Fruit fly (Drosophila melanogaster) whole organism: ENCODE results near the gene CG31689.

Source experiments
- CG8478 ChIP-seq: fragments of >200 bp; optimal IDR thresholded peaks from 2 replicates; lab custom pipeline; 2018; ENCODE audit warnings: inconsistent platforms
- Dll ChIP-seq: fragments of >200 bp; optimal IDR thresholded peaks from 2 replicates; lab custom pipeline; 2017
- EcR ChIP-seq, 2 experiments: fragments of >200 bp; optimal IDR thresholded peaks; 2 replicates each; lab custom pipeline; 2017; ENCODE audit warnings: missing biosample characterization in 2 of 2, missing genetic modification characterization in 2 of 2, missing genetic modification reagents in 2 of 2
- pan ChIP-seq: fragments of >200 bp; optimal IDR thresholded peaks from 2 replicates; lab custom pipeline; 2017
- psq ChIP-seq: fragments of >200 bp; optimal IDR thresholded peaks from 2 replicates; lab custom pipeline; 2017
- usp ChIP-seq: fragments of >200 bp; optimal IDR thresholded peaks from 2 replicates; lab custom pipeline; 2017; ENCODE audit warnings: missing biosample characterization, missing genetic modification characterization, mixed read lengths

Gene CG31689

DNA sequence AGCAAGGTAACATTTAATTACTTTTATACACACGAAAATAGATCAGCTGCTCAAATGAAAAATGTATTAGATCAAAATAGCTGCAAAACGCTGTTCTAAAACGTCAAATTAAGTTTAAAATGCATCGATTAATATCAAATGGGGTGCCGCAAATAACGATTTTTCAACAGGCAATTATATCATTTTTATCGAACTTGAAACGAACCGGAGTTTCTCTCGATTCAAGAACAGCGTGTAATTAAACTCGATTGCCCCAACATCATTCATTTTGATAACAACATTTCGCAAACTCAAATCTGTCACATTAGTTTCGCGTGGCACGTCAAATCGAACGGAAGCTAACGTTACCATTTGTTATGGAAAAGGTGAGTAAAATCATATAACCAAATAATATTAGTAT lies at the start of gene CG31689:
TSS of gene CG31689 (plus strand) at position 301 of the 400 bp plus-strand sequence.
- TF ChIP-seq Dll (lab: Kevin White, UChicago) (no peak), EcR (GFP tag; optimal IDR thresholded peaks at IDR 0.05; lab: Kevin White, UChicago) (no peak), psq (lab: Kevin White, UChicago) (no peak), pan (lab: Kevin White, UChicago) (no peak), CG8478 (no peak), usp (GFP tag; lab: Kevin White, UChicago) (no peak)

DNA sequence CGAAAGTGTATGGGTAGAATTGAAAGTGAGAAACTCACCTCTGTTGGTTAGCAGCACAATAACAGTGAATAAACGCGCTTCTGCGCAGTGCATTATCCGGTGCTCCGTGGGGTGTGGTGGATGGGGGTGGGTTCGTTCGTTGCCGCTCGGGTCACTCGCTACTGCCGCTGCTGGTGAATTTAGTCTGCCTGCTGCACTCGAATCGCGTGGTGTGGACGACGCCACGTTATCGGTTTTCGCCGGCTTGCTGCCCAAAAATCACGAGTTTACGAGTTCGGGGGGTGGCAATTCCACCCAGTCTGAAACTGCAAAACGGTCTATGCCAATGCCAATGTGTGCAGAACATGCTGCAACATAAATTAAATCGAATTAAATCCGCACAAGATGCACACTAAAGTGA lies 47.9 kb upstream of the CG31689 start, which contains the start of gene Tmtc1:
TSS of gene Tmtc1 (plus strand) at position 182 of the 400 bp plus-strand sequence.
- TF ChIP-seq EcR (GFP tag; optimal IDR thresholded peaks at IDR 0.05; lab: Kevin White, UChicago) (no peak), CG8478 (no peak), Dll (lab: Kevin White, UChicago) (no peak), usp (GFP tag; lab: Kevin White, UChicago) (no peak), psq (lab: Kevin White, UChicago) (no peak), pan (lab: Kevin White, UChicago) (no peak)

DNA sequence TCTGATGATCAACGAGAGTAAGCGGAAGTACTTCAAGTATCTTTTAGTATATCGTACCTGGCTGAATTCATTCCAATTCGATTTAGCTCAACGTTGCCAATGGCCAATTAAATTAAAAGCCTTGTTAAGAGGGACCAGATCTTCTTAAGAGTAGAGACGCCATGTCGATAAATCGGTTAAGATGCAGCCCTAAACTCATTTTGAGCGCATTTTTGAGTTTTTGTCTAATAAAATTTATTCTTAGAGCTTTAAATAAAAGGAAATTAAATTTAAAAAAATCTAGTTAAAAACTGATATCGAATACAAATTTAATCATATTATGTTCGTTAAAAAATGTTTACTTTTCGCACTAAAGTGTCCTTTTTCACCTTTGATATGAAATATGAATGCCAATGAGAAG lies 29.1 kb upstream of the CG31689 start, which contains the start of gene Trf5:
TSS of gene Trf5 (minus strand) at position 101 of the 400 bp plus-strand sequence.
- TF ChIP-seq usp (GFP tag; lab: Kevin White, UChicago) (no peak), CG8478 (no peak), psq (lab: Kevin White, UChicago) (no peak), EcR (GFP tag; optimal IDR thresholded peaks at IDR 0.05; lab: Kevin White, UChicago) (no peak), pan (lab: Kevin White, UChicago) (no peak), Dll (lab: Kevin White, UChicago) (no peak)

DNA sequence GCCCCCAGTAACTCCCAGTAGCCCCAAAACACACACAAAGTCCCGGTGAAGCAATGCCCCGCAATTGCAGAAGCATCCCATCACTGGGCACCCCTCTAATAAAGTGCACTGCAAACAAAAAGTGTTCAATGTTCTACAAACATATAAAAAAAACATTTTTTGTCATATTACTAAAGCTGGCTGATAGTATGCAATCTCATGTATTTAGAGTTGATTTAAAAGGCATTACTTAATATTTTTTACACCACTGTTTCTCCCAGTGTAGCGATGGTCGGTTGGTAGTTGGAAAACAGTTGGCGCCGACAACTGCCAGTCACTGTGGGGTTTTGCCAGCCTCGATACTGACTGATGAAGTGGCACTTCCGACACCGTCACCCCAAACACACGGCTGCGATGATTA lies 5.1 kb upstream of the CG31689 start:
- TF ChIP-seq EcR (GFP tag; optimal IDR thresholded peaks at IDR 0.05; lab: Kevin White, UChicago) (no peak), pan (lab: Kevin White, UChicago) (no peak), usp (GFP tag; lab: Kevin White, UChicago) (no peak), CG8478 (no peak), Dll (lab: Kevin White, UChicago) (no peak), psq (lab: Kevin White, UChicago) (no peak)

DNA sequence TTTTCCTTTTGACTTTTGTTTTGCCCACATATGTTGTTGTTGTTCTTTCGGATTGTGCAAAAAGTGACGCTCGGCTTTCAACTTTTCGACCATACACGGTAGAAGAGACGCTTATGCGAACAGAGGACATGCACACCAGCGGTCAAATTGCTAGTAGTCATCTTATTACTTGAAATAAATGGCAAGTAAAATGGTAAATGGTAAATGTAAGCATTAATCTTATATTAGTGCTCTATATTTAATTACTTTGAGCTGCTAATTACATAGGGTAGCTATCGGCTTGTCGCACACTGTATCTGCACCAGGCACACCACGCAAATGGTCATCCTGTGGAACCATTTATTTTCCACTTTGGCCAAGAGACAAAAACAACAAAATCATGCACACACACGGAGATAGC lies 4.2 kb upstream of the CG31689 start:
- TF ChIP-seq pan (lab: Kevin White, UChicago) (no peak), usp (GFP tag; lab: Kevin White, UChicago) (no peak), psq (lab: Kevin White, UChicago) (no peak), CG8478 (no peak), Dll (lab: Kevin White, UChicago) (no peak), EcR (GFP tag; optimal IDR thresholded peaks at IDR 0.05; lab: Kevin White, UChicago) (no peak)

DNA sequence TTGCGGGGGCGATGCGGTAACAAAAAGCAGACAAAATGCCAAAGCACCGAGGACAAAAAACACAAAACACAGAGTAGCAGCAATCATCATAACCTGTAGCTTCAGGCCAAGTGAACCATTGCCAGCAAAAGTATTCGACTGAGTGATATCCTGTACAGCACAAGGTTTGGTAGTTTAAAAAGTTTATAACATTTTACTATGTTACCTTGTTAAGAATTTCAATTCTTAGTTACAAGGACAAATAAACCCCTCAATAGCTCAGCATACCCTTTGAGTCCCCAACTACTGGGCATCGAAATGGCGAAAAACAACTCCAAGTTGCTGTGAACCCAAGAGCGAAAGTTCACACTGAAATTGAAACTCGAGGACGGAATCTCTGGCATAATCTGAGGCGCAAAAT lies 2.4 kb upstream of the CG31689 start:
- no peak for TF ChIP-seq Dll (lab: Kevin White, UChicago)
- TF ChIP-seq usp (GFP tag; lab: Kevin White, UChicago), result no peak
- TF ChIP-seq pan (lab: Kevin White, UChicago), result no peak
- no peak for TF ChIP-seq EcR (GFP tag; optimal IDR thresholded peaks at IDR 0.05; lab: Kevin White, UChicago)
- no peak for TF ChIP-seq CG8478
- TF ChIP-seq psq (lab: Kevin White, UChicago), result no peak

DNA sequence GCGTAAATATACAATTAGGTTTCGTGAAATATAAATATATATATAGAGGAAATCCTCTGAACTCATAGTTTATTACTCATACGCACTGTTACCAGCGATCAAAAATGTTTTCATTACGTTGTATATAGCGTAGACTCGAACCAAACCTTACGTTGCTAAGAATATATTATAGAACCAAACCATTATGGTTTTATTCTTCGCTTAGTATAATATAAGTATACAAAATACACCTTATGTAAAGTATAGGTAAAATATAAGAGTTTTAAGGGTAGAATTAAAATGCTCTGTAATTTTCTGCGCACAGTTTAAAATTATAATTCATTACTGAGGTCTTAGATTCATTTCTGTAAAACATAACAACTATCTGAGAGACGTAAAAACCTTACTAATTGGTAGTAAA lies 1.0 kb upstream of the CG31689 start:
- no peak for TF ChIP-seq Dll (lab: Kevin White, UChicago)
- no peak for TF ChIP-seq psq (lab: Kevin White, UChicago)
- no peak for TF ChIP-seq pan (lab: Kevin White, UChicago)
- no peak for TF ChIP-seq usp (GFP tag; lab: Kevin White, UChicago)
- TF ChIP-seq CG8478, result no peak
- TF ChIP-seq EcR (GFP tag; optimal IDR thresholded peaks at IDR 0.05; lab: Kevin White, UChicago), result no peak

DNA sequence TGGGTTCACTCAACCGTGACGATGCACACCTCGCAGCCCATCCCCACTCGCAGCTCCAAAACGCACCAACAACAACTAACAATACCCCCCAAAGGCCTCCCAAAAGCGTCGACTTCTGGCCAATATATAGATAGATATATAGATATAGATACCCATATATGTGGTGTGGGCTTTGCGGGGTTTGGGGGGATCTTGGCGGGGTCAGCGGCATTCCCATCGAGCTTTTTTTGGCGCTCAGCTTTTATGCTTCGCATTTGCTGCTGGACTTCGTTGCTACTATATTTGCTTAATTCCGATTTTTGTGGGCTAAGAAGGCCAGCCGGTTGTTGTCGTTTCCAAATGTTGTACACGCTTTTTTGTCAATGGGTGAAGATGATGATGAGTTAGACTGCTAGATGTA lies 1.9 kb downstream of the CG31689 start:
- TF ChIP-seq CG8478 (no peak), pan (lab: Kevin White, UChicago) (no peak), usp (GFP tag; lab: Kevin White, UChicago) (no peak)

DNA sequence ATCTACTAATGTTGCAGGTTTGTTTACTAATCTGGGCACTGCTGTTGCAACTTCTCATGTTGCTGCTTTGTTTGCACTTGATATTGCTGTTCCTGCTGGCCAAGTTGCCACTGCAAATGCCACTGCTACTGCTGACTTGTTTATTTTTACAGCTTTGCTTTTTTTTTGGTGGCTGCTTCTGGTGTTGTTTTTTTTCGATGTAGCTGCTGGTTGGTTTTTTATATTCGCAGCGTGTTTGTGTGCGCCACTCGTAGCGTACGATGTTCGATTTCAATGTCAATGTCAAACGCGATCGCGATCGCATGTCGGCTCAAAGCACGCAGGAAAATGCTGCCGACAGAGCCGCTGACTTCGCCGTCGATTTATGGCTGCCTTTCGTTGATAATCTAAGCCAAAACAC lies 2.3 kb downstream of the CG31689 start:
- TF ChIP-seq psq (lab: Kevin White, UChicago) (no peak), Dll (lab: Kevin White, UChicago) (no peak), EcR (GFP tag; optimal IDR thresholded peaks at IDR 0.05; lab: Kevin White, UChicago) (no peak), pan (lab: Kevin White, UChicago) (no peak), CG8478 (no peak), usp (GFP tag; lab: Kevin White, UChicago) (no peak)

DNA sequence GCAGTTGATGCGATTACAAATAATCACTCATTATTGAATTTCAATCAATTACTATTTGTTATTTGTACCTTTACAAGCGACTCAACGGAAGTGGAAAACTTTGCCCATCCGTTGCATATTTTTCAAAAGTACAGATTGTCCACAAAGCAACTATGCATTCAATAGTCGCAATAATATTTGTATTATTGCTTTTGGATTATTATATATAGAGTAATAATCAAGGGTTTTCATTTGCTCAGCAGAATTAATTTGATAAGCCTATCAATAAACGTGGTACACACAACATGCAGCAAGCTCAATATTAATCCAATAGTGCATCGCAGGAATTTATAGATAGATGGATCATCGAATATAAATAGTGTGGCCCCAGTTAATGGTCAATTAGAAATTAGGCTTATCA lies 3.1 kb downstream of the CG31689 start:
- TF ChIP-seq psq (lab: Kevin White, UChicago), result no peak
- no peak for TF ChIP-seq usp (GFP tag; lab: Kevin White, UChicago)
- TF ChIP-seq pan (lab: Kevin White, UChicago), result no peak
- no peak for TF ChIP-seq CG8478
- TF ChIP-seq Dll (lab: Kevin White, UChicago), result no peak
- TF ChIP-seq EcR (GFP tag; optimal IDR thresholded peaks at IDR 0.05; lab: Kevin White, UChicago), result no peak

DNA sequence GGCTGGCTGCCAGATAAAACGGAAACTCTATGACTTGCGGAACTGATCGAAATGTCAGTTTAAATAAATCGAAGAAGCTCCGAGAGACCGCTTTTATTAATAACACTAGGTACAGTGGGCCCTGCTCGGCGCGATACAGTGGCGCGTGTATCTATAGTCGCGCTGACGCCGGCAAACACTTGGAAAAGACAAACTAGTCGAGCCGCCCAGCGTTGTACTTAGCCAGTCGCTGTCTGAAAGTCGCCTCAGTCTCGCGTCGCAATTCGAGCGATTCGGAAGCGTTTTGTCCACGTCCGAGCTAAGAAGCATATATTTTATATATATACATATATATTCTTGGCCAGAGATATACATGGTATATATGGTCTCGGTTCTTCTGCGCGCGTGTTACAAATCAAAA lies 4.4 kb downstream of the CG31689 start:
- TF ChIP-seq psq (lab: Kevin White, UChicago) (no peak), pan (lab: Kevin White, UChicago) (no peak), usp (GFP tag; lab: Kevin White, UChicago) (no peak), EcR (GFP tag; optimal IDR thresholded peaks at IDR 0.05; lab: Kevin White, UChicago) (no peak), Dll (lab: Kevin White, UChicago) (no peak), CG8478 (no peak)

DNA sequence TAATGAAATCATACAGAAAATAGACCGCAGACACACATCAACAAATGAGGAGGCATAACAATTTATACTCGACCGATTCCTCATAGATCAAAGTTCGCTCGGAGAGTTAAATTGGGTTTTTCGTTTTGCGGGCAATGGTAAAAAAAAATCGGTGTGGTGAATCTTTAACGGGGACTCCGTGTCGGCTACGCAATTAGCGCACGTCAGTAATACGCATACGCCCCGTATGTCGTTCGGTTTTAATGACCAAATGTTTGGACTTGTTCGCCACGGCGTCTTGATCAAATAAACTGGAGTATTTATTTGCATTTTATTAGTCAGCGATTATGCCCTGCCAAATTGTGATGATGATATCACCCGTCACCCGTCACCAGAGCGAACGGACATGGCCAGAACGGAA lies 5.3 kb downstream of the CG31689 start:
- TF ChIP-seq pan (lab: Kevin White, UChicago) (no peak), EcR (GFP tag; optimal IDR thresholded peaks at IDR 0.05; lab: Kevin White, UChicago) (no peak), CG8478 (no peak), psq (lab: Kevin White, UChicago) (no peak)
